Worm (Caenorhabditis elegans) whole organism, L2 larva: ENCODE data around the gene sea-2.

ENCODE experiments used
- ZK546.5 ChIP-seq: sonication (generic microtip); optimal IDR thresholded peaks from 2 replicates; lab custom pipeline; 2017; ENCODE audit warnings: missing biosample characterization, missing genetic modification characterization
- aly-2 ChIP-seq: fragments of 150-350 bp; optimal IDR thresholded peaks from 2 replicates; lab custom pipeline; 2014; ENCODE audit warnings: missing biosample characterization, missing genetic modification characterization
- ceh-16 ChIP-seq: fragments of 150-350 bp; optimal IDR thresholded peaks from 2 replicates; lab custom pipeline; 2014; ENCODE audit warnings: missing biosample characterization, missing genetic modification characterization
- lin-39 ChIP-seq: fragments of 150-350 bp; optimal IDR thresholded peaks from 2 replicates; lab custom pipeline; 2014; ENCODE audit warnings: missing biosample characterization, missing genetic modification reagents, missing genetic modification characterization
- lsy-2 ChIP-seq, 2 experiments: fragments of 150-350 bp in 1 of 2; sonication (generic microtip) in 1 of 2; optimal IDR thresholded peaks; 2 replicates each; lab custom pipeline; 2014 to 2017; ENCODE audit warnings: missing biosample characterization in 2 of 2, missing genetic modification characterization in 2 of 2
- mdl-1 ChIP-seq, 2 experiments: fragments of 150-350 bp in 1 of 2; sonication (generic microtip) in 1 of 2; optimal IDR thresholded peaks; 2 replicates each; lab custom pipeline; 2017; ENCODE audit warnings: missing biosample characterization in 2 of 2, missing genetic modification characterization in 2 of 2
- nhr-12 ChIP-seq: fragments of 150-350 bp; optimal IDR thresholded peaks from 2 replicates; lab custom pipeline; 2014; ENCODE audit warnings: missing biosample characterization, missing genetic modification characterization
- nhr-25 ChIP-seq: fragments of 150-350 bp; sonication (generic microtip); optimal IDR thresholded peaks from 3 replicates; lab custom pipeline; 2014; ENCODE audit warnings: missing biosample characterization, missing genetic modification characterization
- unc-39 ChIP-seq: fragments of 150-350 bp; optimal IDR thresholded peaks from 2 replicates; lab custom pipeline; 2014; ENCODE audit warnings: missing biosample characterization, missing genetic modification characterization

DNA sequence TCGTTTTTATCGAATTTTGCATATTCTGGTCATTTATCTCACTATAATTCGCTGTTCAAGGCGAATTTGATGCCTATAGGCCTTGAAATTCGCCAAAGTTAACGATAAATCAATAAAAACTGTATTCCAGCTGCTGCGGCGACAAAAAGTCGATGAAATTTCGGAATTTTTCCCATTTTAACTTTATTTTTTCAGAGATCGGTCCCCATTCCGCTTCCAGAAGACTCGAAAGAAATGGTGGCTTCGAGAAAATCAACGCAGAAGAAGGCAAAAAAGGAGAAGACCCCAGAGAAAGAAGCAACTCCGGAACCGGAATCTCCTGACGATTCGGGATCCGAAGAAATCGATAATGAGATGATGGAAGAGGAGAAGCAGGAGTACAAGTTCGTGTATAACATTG, 15.1 kb upstream of the sea-2 start:
- TF ChIP-seq mdl-1 (tag; optimal IDR thresholded peaks at IDR 0.05; lab: Kevin White, UChicago) (no peak), unc-39 (no peak), lsy-2 (tag; optimal IDR thresholded peaks at IDR 0.05; lab: Kevin White, UChicago) (no peak), ceh-16 (tag; lab: Kevin White, UChicago) (no peak), nhr-12 (tag; lab: Kevin White, UChicago) (no peak), ZK546.5 (tag; lab: Kevin White, UChicago) (no peak), lin-39 (tag; lab: Kevin White, UChicago) (no peak), aly-2 (tag; lab: Kevin White, UChicago) (no peak), nhr-25 (tag; lab: Kevin White, UChicago) (no peak)
